Worm (Caenorhabditis elegans) whole organism, L2 larva: ENCODE results near the gene H20J04.9.

ENCODE experiments used
- ama-1 ChIP-seq: fragments of 150-350 bp; optimal IDR thresholded peaks from 2 replicates; lab custom pipeline; 2018; ENCODE audit warnings: inconsistent platforms
- ceh-82 ChIP-seq: fragments of 150-350 bp; optimal IDR thresholded peaks from 2 replicates; lab custom pipeline; 2014; ENCODE audit warnings: missing biosample characterization, missing genetic modification characterization
- lsy-2 ChIP-seq, 2 experiments: fragments of 150-350 bp in 1 of 2; sonication (generic microtip) in 1 of 2; optimal IDR thresholded peaks; 2 replicates each; lab custom pipeline; 2014 to 2017; ENCODE audit warnings: missing biosample characterization in 2 of 2, missing genetic modification characterization in 2 of 2
- mdl-1 ChIP-seq, 2 experiments: fragments of 150-350 bp in 1 of 2; sonication (generic microtip) in 1 of 2; optimal IDR thresholded peaks; 2 replicates each; lab custom pipeline; 2017; ENCODE audit warnings: missing biosample characterization in 2 of 2, missing genetic modification characterization in 2 of 2
- nhr-11 ChIP-seq: fragments of 150-350 bp; optimal IDR thresholded peaks from 2 replicates; lab custom pipeline; 2014; ENCODE audit warnings: missing biosample characterization, missing genetic modification characterization
- nhr-77 ChIP-seq: fragments of 150-350 bp; optimal IDR thresholded peaks from 2 replicates; lab custom pipeline; 2014; ENCODE audit warnings: missing biosample characterization, missing genetic modification characterization
- sma-9 ChIP-seq, 2 experiments: fragments of 150-350 bp in 1 of 2; sonication (generic microtip) in 1 of 2; optimal IDR thresholded peaks; 2 replicates each; lab custom pipeline; 2014 to 2016; ENCODE audit warnings: missing genetic modification characterization in 2 of 2, mild to moderate bottlenecking in 1 of 2, missing biosample characterization in 1 of 2, missing compliant biosample characterization in 1 of 2, missing genetic modification reagents in 1 of 2, moderate library complexity in 1 of 2
- ztf-11 ChIP-seq: sonication (generic microtip); optimal IDR thresholded peaks from 2 replicates; lab custom pipeline; 2017; ENCODE audit warnings: missing biosample characterization, missing genetic modification characterization

DNA sequence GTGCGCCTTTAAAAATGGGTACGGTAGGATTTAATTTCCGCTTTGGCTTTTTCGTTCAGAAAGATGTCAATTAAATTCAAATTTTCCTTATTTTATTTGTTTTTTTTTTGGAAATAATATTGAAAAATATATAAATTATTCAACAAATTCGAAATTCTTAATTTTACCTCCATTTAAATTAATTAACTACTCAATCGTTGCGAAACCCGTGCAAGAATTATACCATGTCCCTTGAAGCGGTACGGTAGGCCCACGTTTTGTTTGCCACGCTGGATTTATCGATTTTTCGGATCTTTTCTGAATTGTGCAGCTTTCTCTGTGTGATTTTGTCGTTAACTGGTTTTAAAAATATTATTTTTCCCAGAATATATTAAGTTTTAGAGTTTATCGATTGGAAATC, 30.5 kb upstream of the H20J04.9 start, which contains the start of gene Y52E8A.2:
- no peak for TF ChIP-seq lsy-2 (tag; optimal IDR thresholded peaks at IDR 0.05; lab: Kevin White, UChicago)
- TF ChIP-seq nhr-11: no peak
- no peak for TF ChIP-seq sma-9 (GFP tag; optimal IDR thresholded peaks at IDR 0.05; lab: Kevin White, UChicago)
- TF ChIP-seq sma-9 (tag; optimal IDR thresholded peaks at IDR 0.05; lab: Kevin White, UChicago): no peak
- no peak for TF ChIP-seq nhr-77 (tag; lab: Kevin White, UChicago)
- no peak for TF ChIP-seq ceh-82
- TF ChIP-seq mdl-1 (tag; optimal IDR thresholded peaks at IDR 0.05; lab: Kevin White, UChicago): no peak
- no peak for TF ChIP-seq ztf-11
- TF ChIP-seq ama-1 (lab: Kevin White, UChicago): no peak
